Worm (Caenorhabditis elegans): Measurements from ENCODE around the gene gsto-1.

ce11 chrIII:7911621-7912020 is 35.2 kb downstream of the gsto-1 start, which contains the start of gene ZK688.7:
- TF ChIP-seq C08G9.2 (tag; optimal IDR thresholded peaks at IDR 0.05), result no peak
- no peak for TF ChIP-seq F13H6.1 (tag; optimal IDR thresholded peaks at IDR 0.05)
